Fruit fly (Drosophila melanogaster) whole organism, embryonic: ENCODE measurements around the gene CG33293.

Source experiments
- CG10654 ChIP-seq: fragments of 200-800 bp; sonication (Bioruptor generic); optimal IDR thresholded peaks from 2 replicates; lab custom pipeline; 2016; ENCODE audit warnings: missing biosample characterization, missing genetic modification characterization
- CG11695 ChIP-seq: fragments of 200-800 bp; sonication (Bioruptor generic); IDR thresholded peaks from 3 replicates; pipeline ENCODE4 v1.3.6; 2022; ENCODE audit warnings: missing biosample characterization, missing genetic modification characterization
- CG16815 ChIP-seq: fragments of 200-800 bp; sonication (Bioruptor generic); optimal IDR thresholded peaks from 3 replicates; lab custom pipeline; 2017; ENCODE audit warnings: missing biosample characterization, mild to moderate bottlenecking, missing genetic modification characterization
- CG17186 ChIP-seq: fragments of 200-800 bp; sonication (Bioruptor generic); optimal IDR thresholded peaks from 3 replicates; lab custom pipeline; 2017; ENCODE audit warnings: missing biosample characterization, missing genetic modification reagents, missing genetic modification characterization
- CG18011 ChIP-seq: fragments of 200-800 bp; sonication (Bioruptor generic); optimal IDR thresholded peaks from 2 replicates; lab custom pipeline; 2017; ENCODE audit warnings: missing biosample characterization, missing genetic modification characterization, mild to moderate bottlenecking, moderate library complexity, missing genotype
- CG18476 ChIP-seq: fragments of 200-800 bp; sonication (Bioruptor generic); optimal IDR thresholded peaks from 2 replicates; lab custom pipeline; 2016; ENCODE audit warnings: missing biosample characterization, mild to moderate bottlenecking, missing genetic modification characterization
- CG32772 ChIP-seq: fragments of 200-800 bp; sonication (Bioruptor generic); IDR thresholded peaks from 2 replicates; pipeline ENCODE4 v1.3.6; 2022; ENCODE audit warnings: missing biosample characterization, missing genetic modification characterization
- CG34224 ChIP-seq: fragments of 200-800 bp; sonication (Bioruptor generic); IDR thresholded peaks from 3 replicates; pipeline ENCODE4 v1.3.6; 2022; ENCODE audit warnings: missing biosample characterization, missing genetic modification characterization; ENCODE audit not compliant: partially characterized antibody
- CG34422 ChIP-seq: fragments of 200-800 bp; sonication (Bioruptor generic); IDR thresholded peaks from 3 replicates; pipeline ENCODE4 v1.3.6; 2022; ENCODE audit warnings: missing biosample characterization, missing genetic modification characterization
- CG3838 ChIP-seq: fragments of 200-800 bp; sonication (Bioruptor generic); optimal IDR thresholded peaks from 3 replicates; lab custom pipeline; 2016; ENCODE audit warnings: missing biosample characterization, missing genetic modification characterization
- CG3847 ChIP-seq: fragments of 200-800 bp; sonication (Bioruptor generic); IDR thresholded peaks from 2 replicates; pipeline ENCODE4 v1.3.6; 2022; ENCODE audit warnings: missing biosample characterization, missing genetic modification characterization
- CG4730 ChIP-seq: fragments of 200-800 bp; sonication (Bioruptor generic); IDR thresholded peaks from 2 replicates; pipeline ENCODE4 v1.3.6; 2022; ENCODE audit warnings: missing biosample characterization, missing genetic modification characterization
- CG4820 ChIP-seq: fragments of 200-800 bp; sonication (Bioruptor generic); optimal IDR thresholded peaks from 3 replicates; lab custom pipeline; 2016; ENCODE audit warnings: missing biosample characterization, missing genetic modification characterization
- CG5180 ChIP-seq: fragments of 200-800 bp; sonication (Bioruptor generic); optimal IDR thresholded peaks from 3 replicates; lab custom pipeline; 2017; ENCODE audit warnings: missing biosample characterization, missing genetic modification characterization, mild to moderate bottlenecking, moderate library complexity, missing genetic modification reagents
- CG5953 ChIP-seq: fragments of 200-800 bp; sonication (Bioruptor generic); IDR thresholded peaks from 2 replicates; pipeline ENCODE4 v1.3.6; 2022; ENCODE audit warnings: missing biosample characterization, missing genetic modification characterization
- CG6654 ChIP-seq: fragments of 200-800 bp; sonication (Bioruptor generic); optimal IDR thresholded peaks from 2 replicates; lab custom pipeline; 2017; ENCODE audit warnings: missing biosample characterization, mild to moderate bottlenecking, missing genetic modification characterization
- CG8478 ChIP-seq: fragments of >200 bp; optimal IDR thresholded peaks from 2 replicates; lab custom pipeline; 2018
- CG8944 ChIP-seq: fragments of 200-800 bp; sonication (Bioruptor generic); optimal IDR thresholded peaks from 3 replicates; lab custom pipeline; 2016; ENCODE audit warnings: missing biosample characterization, missing genetic modification characterization
- CTCF ChIP-seq: fragments of 200-800 bp; sonication (Bioruptor generic); optimal IDR thresholded peaks from 2 replicates; lab custom pipeline; 2017; ENCODE audit warnings: missing biosample characterization, mild to moderate bottlenecking, missing genetic modification characterization, moderate library complexity
- Dek ChIP-seq: fragments of 200-800 bp; sonication (Bioruptor generic); optimal IDR thresholded peaks from 3 replicates; lab custom pipeline; 2019; ENCODE audit warnings: missing biosample characterization, mild to moderate bottlenecking, missing genetic modification characterization, moderate library complexity
- Dip2 ChIP-seq: fragments of 200-800 bp; sonication (Bioruptor generic); IDR thresholded peaks from 2 replicates; pipeline ENCODE4 v1.3.6; 2022; ENCODE audit warnings: missing biosample characterization, missing genetic modification characterization
- Drgx ChIP-seq: fragments of 200-800 bp; sonication (Bioruptor generic); IDR thresholded peaks from 2 replicates; pipeline ENCODE4 v1.3.6; 2022; ENCODE audit warnings: missing biosample characterization, missing genetic modification characterization
- Ets97D ChIP-seq: fragments of 200-800 bp; sonication (Bioruptor generic); optimal IDR thresholded peaks from 3 replicates; lab custom pipeline; 2016; ENCODE audit warnings: missing biosample characterization, missing genetic modification characterization
- Fer1 ChIP-seq: fragments of 200-800 bp; sonication (Bioruptor generic); optimal IDR thresholded peaks from 2 replicates; lab custom pipeline; 2017; ENCODE audit warnings: missing biosample characterization, mild to moderate bottlenecking, missing genetic modification characterization
- Hey ChIP-seq: fragments of 200-800 bp; sonication (Bioruptor generic); optimal IDR thresholded peaks from 3 replicates; lab custom pipeline; 2018; ENCODE audit warnings: missing biosample characterization, mild to moderate bottlenecking, missing genetic modification characterization
- Hsf ChIP-seq: fragments of 200-800 bp; sonication (Bioruptor generic); optimal IDR thresholded peaks from 3 replicates; lab custom pipeline; 2016; ENCODE audit warnings: missing biosample characterization, missing genetic modification characterization
- NfI ChIP-seq: fragments of 200-800 bp; sonication (Bioruptor generic); optimal IDR thresholded peaks from 3 replicates; lab custom pipeline; 2018; ENCODE audit warnings: missing biosample characterization, mild to moderate bottlenecking, missing genetic modification characterization, moderate library complexity
- Six4 ChIP-seq: fragments of 200-800 bp; sonication (Bioruptor generic); optimal IDR thresholded peaks from 2 replicates; lab custom pipeline; 2016; ENCODE audit warnings: missing biosample characterization, missing genetic modification characterization
- ara ChIP-seq: fragments of 200-800 bp; sonication (Bioruptor generic); IDR thresholded peaks from 2 replicates; pipeline ENCODE4 v1.3.6; 2022; ENCODE audit warnings: missing biosample characterization, missing genetic modification characterization
- bsh ChIP-seq, 2 experiments: fragments of 200-800 bp; sonication (Bioruptor generic); optimal IDR thresholded peaks; 2 replicates each; lab custom pipeline; 2017 to 2018; ENCODE audit warnings: mild to moderate bottlenecking in 2 of 2, missing biosample characterization in 2 of 2, missing genetic modification characterization in 2 of 2, moderate library complexity in 1 of 2
- cad ChIP-seq: fragments of >200 bp; optimal IDR thresholded peaks from 2 replicates; lab custom pipeline; 2017; ENCODE audit warnings: missing biosample characterization, missing genetic modification characterization
- caup ChIP-seq: fragments of 200-800 bp; sonication (Bioruptor generic); optimal IDR thresholded peaks from 3 replicates; lab custom pipeline; 2017; ENCODE audit warnings: missing biosample characterization, mild to moderate bottlenecking, missing genetic modification characterization, moderate library complexity; ENCODE audit not compliant: severe bottlenecking
- chm ChIP-seq: fragments of 200-800 bp; sonication (Bioruptor generic); IDR thresholded peaks from 2 replicates; pipeline ENCODE4 v1.3.6; 2022; ENCODE audit warnings: missing biosample characterization, missing genetic modification characterization
- ci ChIP-seq: fragments of 200-800 bp; sonication (Bioruptor generic); IDR thresholded peaks from 3 replicates; pipeline ENCODE4 v1.3.6; 2022; ENCODE audit warnings: missing biosample characterization, missing genetic modification characterization
- dmrt11E ChIP-seq: fragments of 200-800 bp; sonication (Bioruptor generic); optimal IDR thresholded peaks from 3 replicates; lab custom pipeline; 2018; ENCODE audit warnings: missing biosample characterization, mild to moderate bottlenecking, missing genetic modification characterization, moderate library complexity
- en ChIP-seq: fragments of 200-800 bp; sonication (Bioruptor generic); optimal IDR thresholded peaks from 2 replicates; lab custom pipeline; 2016; ENCODE audit warnings: missing biosample characterization, missing genetic modification characterization
- hb ChIP-seq: fragments of 200-800 bp; sonication (Bioruptor generic); IDR thresholded peaks from 3 replicates; pipeline ENCODE4 v1.3.6; 2022; ENCODE audit warnings: missing biosample characterization, missing genetic modification characterization; ENCODE audit not compliant: partially characterized antibody
- hth ChIP-seq: fragments of >200 bp; optimal IDR thresholded peaks from 2 replicates; lab custom pipeline; 2017; ENCODE audit warnings: inconsistent platforms
- jing ChIP-seq: fragments of 200-800 bp; sonication (Bioruptor generic); optimal IDR thresholded peaks from 2 replicates; lab custom pipeline; 2018; ENCODE audit warnings: missing biosample characterization, mild to moderate bottlenecking, missing genetic modification characterization
- oc ChIP-seq: fragments of 200-800 bp; sonication (Bioruptor generic); optimal IDR thresholded peaks from 2 replicates; lab custom pipeline; 2018; ENCODE audit warnings: missing biosample characterization, mild to moderate bottlenecking, missing genetic modification characterization, moderate library complexity
- pita ChIP-seq: fragments of 200-800 bp; sonication (Bioruptor generic); optimal IDR thresholded peaks from 2 replicates; lab custom pipeline; 2017; ENCODE audit warnings: missing biosample characterization, mild to moderate bottlenecking, missing genetic modification characterization
- sens ChIP-seq: fragments of 200-800 bp; sonication (Bioruptor generic); peaks from one replicate; lab custom pipeline; 2016; ENCODE audit warnings: missing biosample characterization, missing genetic modification characterization
- slou ChIP-seq: fragments of 200-800 bp; sonication (Bioruptor generic); optimal IDR thresholded peaks from 3 replicates; lab custom pipeline; 2016; ENCODE audit warnings: missing biosample characterization, missing genetic modification characterization
- so ChIP-seq: fragments of 200-800 bp; sonication (Bioruptor generic); IDR thresholded peaks from 3 replicates; pipeline ENCODE4 v1.3.6; 2022; ENCODE audit warnings: missing biosample characterization, missing genetic modification characterization
- sr ChIP-seq: fragments of 200-800 bp; sonication (Bioruptor generic); IDR thresholded peaks from 3 replicates; pipeline ENCODE4 v1.3.6; 2022; ENCODE audit warnings: missing biosample characterization, missing genetic modification characterization
- sug ChIP-seq: fragments of 200-800 bp; optimal IDR thresholded peaks from 2 replicates; lab custom pipeline; 2019; ENCODE audit warnings: missing biosample characterization, mild to moderate bottlenecking, missing genetic modification characterization, moderate library complexity
- tgo ChIP-seq: fragments of 200-800 bp; sonication (Bioruptor generic); IDR thresholded peaks from 3 replicates; pipeline ENCODE4 v1.3.6; 2022; ENCODE audit warnings: missing biosample characterization, missing genetic modification characterization
- tio ChIP-seq: fragments of 200-800 bp; sonication (Bioruptor generic); optimal IDR thresholded peaks from 2 replicates; lab custom pipeline; 2017; ENCODE audit warnings: missing biosample characterization, missing genetic modification characterization, inconsistent platforms
- tna ChIP-seq: fragments of 200-800 bp; sonication (Bioruptor generic); IDR thresholded peaks from 2 replicates; pipeline ENCODE4 v1.3.6; 2022; ENCODE audit warnings: missing biosample characterization, missing genetic modification characterization; ENCODE audit not compliant: partially characterized antibody
- ttk ChIP-seq: fragments of 200-800 bp; sonication (Bioruptor generic); IDR thresholded peaks from 2 replicates; pipeline ENCODE4 v2.1.2; 2022; ENCODE audit warnings: missing biosample characterization, missing genetic modification characterization
- yki ChIP-seq: fragments of >200 bp; optimal IDR thresholded peaks from 3 replicates; lab custom pipeline; 2018
- zen ChIP-seq: fragments of 200-800 bp; sonication (Bioruptor generic); optimal IDR thresholded peaks from 3 replicates; lab custom pipeline; 2018; ENCODE audit warnings: missing biosample characterization, mild to moderate bottlenecking, missing genetic modification characterization, moderate library complexity
- zf30C ChIP-seq: fragments of 200-800 bp; sonication (Bioruptor generic); optimal IDR thresholded peaks from 3 replicates; lab custom pipeline; 2018; ENCODE audit warnings: missing biosample characterization, mild to moderate bottlenecking, missing genetic modification characterization

Gene CG33293

dm6 chr3R:5198302-5198701 lies 42.2 kb downstream of the CG33293 start (continued):
- TF ChIP-seq ara: no peak
- no peak for TF ChIP-seq tna
- TF ChIP-seq CG34422 (GFP tag; lab: Robert Waterston, UW): 0 out of 3 replicates have a peak, but pooled peaks have one; percentile 32
- peak; percentile 1 for TF ChIP-seq CG10654 (GFP tag; lab: Kevin White, UChicago)
- TF ChIP-seq CG3838 (GFP tag; lab: Kevin White, UChicago): no peak
- no peak for TF ChIP-seq dmrt11E (tag; lab: Kevin White, UChicago)
- TF ChIP-seq CG5180 (GFP tag; lab: Kevin White, UChicago): peak; percentile 20
- peak; percentile 22 for TF ChIP-seq sug
- TF ChIP-seq Dip2 (GFP tag; lab: Robert Waterston, UW): no peak
- peak; percentile 32; the same call in 1 of the 3 replicates for TF ChIP-seq tgo (GFP tag; lab: Robert Waterston, UW)
- TF ChIP-seq ttk: 0 out of 2 replicates have a peak, but pooled peaks have one; percentile 30
- TF ChIP-seq CG5953 (GFP tag; lab: Robert Waterston, UW): peak; percentile 30; the same call in 1 of the 2 replicates
- TF ChIP-seq oc (tag; lab: Kevin White, UChicago): no peak
- TF ChIP-seq CG4730 (GFP tag; lab: Robert Waterston, UW): 0 out of 2 replicates have a peak, but pooled peaks have one; percentile 4
- TF ChIP-seq sr (GFP tag; lab: Robert Waterston, UW): no peak
- TF ChIP-seq pita: no peak
- no peak for TF ChIP-seq CG6654
- peak; percentile 43 for TF ChIP-seq NfI
- no peak for TF ChIP-seq cad (GFP tag; lab: Kevin White, UChicago)
- TF ChIP-seq hth: no peak
- TF ChIP-seq Ets97D (GFP tag; lab: Kevin White, UChicago): no peak
- TF ChIP-seq CG16815 (GFP tag; lab: Kevin White, UChicago): peak; percentile 30
- TF ChIP-seq Fer1 (GFP tag; lab: Kevin White, UChicago): peak; percentile 83
- TF ChIP-seq tio (GFP tag; lab: Kevin White, UChicago): peak; percentile 56
- no peak for TF ChIP-seq CG18476 (GFP tag; lab: Kevin White, UChicago)
- TF ChIP-seq Six4 (GFP tag; lab: Kevin White, UChicago): no peak
- peak; percentile 69; the same call in 2 of the 3 replicates for TF ChIP-seq ci (GFP tag; lab: Robert Waterston, UW)
- TF ChIP-seq bsh (GFP tag; optimal IDR thresholded peaks at IDR 0.05; lab: Kevin White, UChicago): no peak
- no peak for TF ChIP-seq jing (GFP tag; lab: Kevin White, UChicago)
- TF ChIP-seq Hsf (GFP tag; lab: Kevin White, UChicago): peak; percentile 40
- peak; percentile 68 for TF ChIP-seq caup (GFP tag; lab: Kevin White, UChicago)
- peak; percentile 64; the same call in 1 of the 3 replicates for TF ChIP-seq CG11695 (GFP tag; lab: Robert Waterston, UW)
- no peak for TF ChIP-seq zen (tag; lab: Kevin White, UChicago)
- TF ChIP-seq sens (GFP tag; lab: Kevin White, UChicago): peak; percentile 81
- no peak for TF ChIP-seq CG34224 (GFP tag; lab: Robert Waterston, UW)
- TF ChIP-seq Hey (tag; lab: Kevin White, UChicago): peak; percentile 26
- TF ChIP-seq CG3847 (GFP tag; lab: Robert Waterston, UW): peak; percentile 58
- peak; percentile 47 for TF ChIP-seq CG32772
- TF ChIP-seq hb (GFP tag; lab: Robert Waterston, UW): no peak
- TF ChIP-seq chm (GFP tag; lab: Robert Waterston, UW): no peak
- no peak for TF ChIP-seq CG17186 (GFP tag; lab: Kevin White, UChicago)
- peak; percentile 18 for TF ChIP-seq CG18011
- no peak for TF ChIP-seq CTCF (GFP tag; lab: Kevin White, UChicago)
- TF ChIP-seq so: 0 out of 3 replicates have a peak, but pooled peaks have one; percentile 9
- TF ChIP-seq CG4820 (GFP tag; lab: Kevin White, UChicago): no peak
- TF ChIP-seq yki (lab: Kevin White, UChicago): no peak
- TF ChIP-seq zf30C (GFP tag; lab: Kevin White, UChicago): peak; percentile 51
- TF ChIP-seq Drgx (GFP tag; lab: Robert Waterston, UW): peak; percentile 48; the same call in 1 of the 2 replicates
- no peak for TF ChIP-seq slou (GFP tag; lab: Kevin White, UChicago)
- no peak for TF ChIP-seq CG8478
- no peak for TF ChIP-seq en
- TF ChIP-seq Dek (tag; lab: Kevin White, UChicago): peak; percentile 72
- TF ChIP-seq CG8944 (GFP tag; lab: Kevin White, UChicago): peak; percentile 30
